Worm (Caenorhabditis elegans): ENCODE measurements around the gene C45G9.8.

The C45G9.8 gene

ce11 chrIII:5068675-5069233, 15.3 kb upstream of the C45G9.8 start, which contains the start of the genes C45G9.11 and C45G9.2:
C45G9.11 (minus strand) TSS chrIII:5068725.
C45G9.2 (plus strand) TSS chrIII:5069066.
- TF ChIP-seq nhr-28 (tag; optimal IDR thresholded peaks at IDR 0.05), result no peak
- TF ChIP-seq nhr-77 (tag; optimal IDR thresholded peaks at IDR 0.05), result no peak
- TF ChIP-seq mml-1 (tag; optimal IDR thresholded peaks at IDR 0.05), result no peak
- no peak for TF ChIP-seq nhr-237 (tag; optimal IDR thresholded peaks at IDR 0.05)
- no peak for TF ChIP-seq ceh-16 (tag; optimal IDR thresholded peaks at IDR 0.05)
- peak; percentile 61 for TF ChIP-seq nhr-23 (tag; optimal IDR thresholded peaks at IDR 0.05)
- TF ChIP-seq pqm-1 (tag; optimal IDR thresholded peaks at IDR 0.05), result peak; percentile 24
- peak; percentile 58 for TF ChIP-seq snpc-4 (tag; optimal IDR thresholded peaks at IDR 0.05)
- peak; percentile 63 for TF ChIP-seq lin-15B (tag; optimal IDR thresholded peaks at IDR 0.05)
- no peak for TF ChIP-seq jun-1 (tag; optimal IDR thresholded peaks at IDR 0.05)
- TF ChIP-seq elt-2 (tag; optimal IDR thresholded peaks at IDR 0.05), result no peak
- TF ChIP-seq nhr-76 (tag; optimal IDR thresholded peaks at IDR 0.05), result peak; percentile 12
- TF ChIP-seq nhr-11 (tag; optimal IDR thresholded peaks at IDR 0.05), result no peak
- peak; percentile 75 for TF ChIP-seq nfya-1 (tag; optimal IDR thresholded peaks at IDR 0.05; ENCODE audit: insufficient read depth)
- peak; percentile 51 for TF ChIP-seq skn-1 (tag; optimal IDR thresholded peaks at IDR 0.05)
- TF ChIP-seq egl-27 (tag; optimal IDR thresholded peaks at IDR 0.05), result no peak
- TF ChIP-seq lsy-12 (tag; optimal IDR thresholded peaks at IDR 0.05), result peak; percentile 46
- TF ChIP-seq ama-1 (optimal IDR thresholded peaks at IDR 0.05), result no peak
- no peak for TF ChIP-seq ceh-9 (tag; optimal IDR thresholded peaks at IDR 0.05)
- no peak for TF ChIP-seq ceh-82 (tag; optimal IDR thresholded peaks at IDR 0.05)
- TF ChIP-seq elt-3 (tag; optimal IDR thresholded peaks at IDR 0.05), result no peak
- TF ChIP-seq fkh-2 (tag; optimal IDR thresholded peaks at IDR 0.05), result no peak
- TF ChIP-seq eor-1 (tag; optimal IDR thresholded peaks at IDR 0.05), result no peak
- TF ChIP-seq fkh-10 (GFP tag; optimal IDR thresholded peaks at IDR 0.05), result no peak
- TF ChIP-seq nhr-12 (tag; optimal IDR thresholded peaks at IDR 0.05), result no peak
- no peak for TF ChIP-seq fos-1 (tag; optimal IDR thresholded peaks at IDR 0.05)
- TF ChIP-seq elt-1 (tag; optimal IDR thresholded peaks at IDR 0.05), result no peak
- TF ChIP-seq zag-1 (tag; optimal IDR thresholded peaks at IDR 0.05), result no peak
- no peak for TF ChIP-seq daf-12 (tag; optimal IDR thresholded peaks at IDR 0.05)
- TF ChIP-seq sea-2 (GFP tag; optimal IDR thresholded peaks at IDR 0.05), result no peak
- TF ChIP-seq hmg-11 (tag; optimal IDR thresholded peaks at IDR 0.05), result no peak
- no peak for TF ChIP-seq nhr-67 (tag; optimal IDR thresholded peaks at IDR 0.05)
- TF ChIP-seq unc-39 (tag; optimal IDR thresholded peaks at IDR 0.05), result no peak
- TF ChIP-seq mdl-1 (tag; optimal IDR thresholded peaks at IDR 0.05), result no peak
- peak; percentile 23 for TF ChIP-seq lin-39 (tag; optimal IDR thresholded peaks at IDR 0.05)
- no peak for TF ChIP-seq ztf-11 (tag; optimal IDR thresholded peaks at IDR 0.05)
- TF ChIP-seq egl-5 (tag; optimal IDR thresholded peaks at IDR 0.05), result no peak
- peak; percentile 88 for TF ChIP-seq nhr-43 (tag; optimal IDR thresholded peaks at IDR 0.05; ENCODE audit: poor library complexity, severe bottlenecking)
- TF ChIP-seq ZK546.5 (tag; optimal IDR thresholded peaks at IDR 0.05), result no peak
- no peak for TF ChIP-seq tbx-2 (tag; optimal IDR thresholded peaks at IDR 0.05)
- TF ChIP-seq aly-2 (tag; optimal IDR thresholded peaks at IDR 0.05), result no peak
- TF ChIP-seq R02D3.7 (tag; optimal IDR thresholded peaks at IDR 0.05), result no peak
- peak; percentile 47 for TF ChIP-seq nhr-25 (tag; optimal IDR thresholded peaks at IDR 0.05)
- no peak for TF ChIP-seq unc-62 (GFP tag; optimal IDR thresholded peaks at IDR 0.05)
- no peak for TF ChIP-seq ztf-4 (tag; optimal IDR thresholded peaks at IDR 0.05)
- no peak for TF ChIP-seq ceh-28 (tag; optimal IDR thresholded peaks at IDR 0.05)
- no peak for TF ChIP-seq pha-4 (tag; optimal IDR thresholded peaks at IDR 0.05)
